Fruit fly (Drosophila melanogaster): ENCODE measurements around the gene Act88F.

DNA sequence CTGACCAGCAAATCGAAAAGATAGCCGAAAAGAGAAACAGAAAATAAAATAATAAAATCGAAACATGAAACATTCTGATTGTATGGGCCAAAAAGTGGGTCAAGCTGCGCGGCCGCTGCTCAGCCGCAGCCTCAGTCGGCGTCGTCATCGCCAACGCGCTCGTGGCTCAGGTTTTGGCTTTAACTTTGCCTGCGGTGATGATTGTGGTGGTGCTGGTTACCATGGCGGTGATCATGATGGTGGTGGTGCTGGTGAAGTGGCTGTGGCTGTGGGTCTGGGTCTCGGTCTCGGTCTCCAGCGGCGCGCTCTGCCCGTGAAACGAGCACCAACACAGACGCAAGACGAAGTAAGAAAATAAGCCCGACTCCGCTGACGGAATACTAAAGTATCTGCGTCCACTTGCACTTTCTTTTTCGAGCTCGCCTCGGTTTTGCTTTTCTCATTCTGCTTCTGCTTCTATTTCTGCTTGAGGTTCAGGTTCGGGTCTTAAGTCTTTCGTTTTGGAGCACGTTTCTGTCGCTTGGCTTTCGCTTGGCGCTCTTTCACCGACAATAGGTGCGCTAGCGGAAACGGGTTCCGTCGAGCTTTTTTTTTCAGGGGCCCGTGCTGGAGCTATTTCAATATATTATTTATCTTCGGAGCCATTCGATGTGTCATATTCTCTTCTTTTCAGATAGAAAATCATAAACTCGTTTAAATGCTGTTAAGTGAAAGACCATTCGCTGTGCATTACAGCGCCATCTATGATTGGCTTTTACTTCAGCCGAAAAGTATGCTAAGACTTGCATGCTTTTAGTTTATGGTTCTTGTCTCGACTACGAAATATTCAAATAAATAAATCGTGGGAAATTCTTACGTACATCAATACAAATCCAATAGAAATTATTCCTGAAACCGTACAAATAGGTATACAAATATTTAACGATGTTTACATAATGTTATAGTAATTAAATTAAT is 2.0 kb upstream of the Act88F start:
- TF ChIP-seq dm (GFP tag; optimal IDR thresholded peaks at IDR 0.05) (no peak), HLH4C (GFP tag; IDR thresholded peaks at IDR 0.05; ENCODE audit: partially characterized antibody) (no peak), CG30431 (GFP tag; optimal IDR thresholded peaks at IDR 0.05) (no peak), CG1024 (GFP tag; IDR thresholded peaks at IDR 0.05) (no peak), lola (GFP tag; optimal IDR thresholded peaks at IDR 0.05) (no peak), sd (tag; optimal IDR thresholded peaks at IDR 0.05) (no peak), Neu2 (GFP tag; optimal IDR thresholded peaks at IDR 0.05; ENCODE audit: borderline replicate concordance) (no peak)

Measured in whole organism, embryonic.